Worm (Caenorhabditis elegans) whole organism, L4 larva: Measurements from ENCODE around the gene mvk-1.

Experiments used
- F10B5.3 ChIP-seq: sonication (generic microtip); optimal IDR thresholded peaks from 2 replicates; lab custom pipeline; 2016; ENCODE audit warnings: mild to moderate bottlenecking, missing genetic modification characterization, missing compliant biosample characterization
- F26F4.8 ChIP-seq: fragments of 200-800 bp; sonication (Bioruptor generic); conservative IDR thresholded peaks from 2 replicates; pipeline ENCODE4 v1.3.6; 2022; ENCODE audit warnings: missing genetic modification characterization, missing compliant biosample characterization
- F44E2.7 ChIP-seq: fragments of 200-800 bp; sonication (Bioruptor generic); IDR thresholded peaks from 2 replicates; pipeline ENCODE4 v2.1.2; 2022; ENCODE audit warnings: missing genetic modification characterization, missing compliant biosample characterization
- Y48G9A.11 ChIP-seq: fragments of 200-800 bp; sonication (Bioruptor generic); IDR thresholded peaks from 2 replicates; pipeline ENCODE4 v1.3.6; 2022; ENCODE audit warnings: missing genetic modification reagents, missing genetic modification characterization, missing compliant biosample characterization
- ZK546.5 ChIP-seq, 2 experiments: sonication (generic microtip); optimal IDR thresholded peaks; 2 replicates each; lab custom pipeline; 2017; ENCODE audit warnings: missing biosample characterization in 2 of 2, missing genetic modification characterization in 2 of 2
- aha-1 ChIP-seq: fragments of 150-350 bp; peaks from one replicate; lab custom pipeline; 2014; ENCODE audit warnings: missing biosample characterization, missing genetic modification characterization
- attf-4 ChIP-seq: sonication (generic microtip); optimal IDR thresholded peaks from 3 replicates; lab custom pipeline; 2017; ENCODE audit warnings: missing biosample characterization, missing genetic modification characterization
- ceh-28 ChIP-seq: fragments of 150-350 bp; optimal IDR thresholded peaks from 2 replicates; lab custom pipeline; 2014; ENCODE audit warnings: missing biosample characterization, missing genetic modification reagents, missing genetic modification characterization
- ceh-32 ChIP-seq: sonication (generic microtip); optimal IDR thresholded peaks from 2 replicates; lab custom pipeline; 2016; ENCODE audit warnings: mild to moderate bottlenecking, missing genetic modification characterization, missing compliant biosample characterization; ENCODE audit not compliant: poor library complexity
- ctbp-1 ChIP-seq: fragments of 200-800 bp; sonication (Bioruptor generic); IDR thresholded peaks from 2 replicates; pipeline ENCODE4 v1.3.6; 2022; ENCODE audit warnings: missing genetic modification reagents, missing genetic modification characterization, missing compliant biosample characterization
- daf-12 ChIP-seq: fragments of 150-350 bp; optimal IDR thresholded peaks from 2 replicates; lab custom pipeline; 2014; ENCODE audit warnings: missing biosample characterization, missing genetic modification reagents, missing genetic modification characterization
- daf-16 ChIP-seq, 3 experiments: sonication (generic microtip); optimal IDR thresholded peaks; 2 replicates each; lab custom pipeline; 2016 to 2017; ENCODE audit warnings: missing genetic modification characterization in 3 of 3, missing genetic modification reagents in 3 of 3, mild to moderate bottlenecking in 2 of 3, missing compliant biosample characterization in 2 of 3, missing biosample characterization in 1 of 3, moderate library complexity in 1 of 3
- dmd-6 ChIP-seq: fragments of 200-800 bp; sonication (Bioruptor generic); IDR thresholded peaks from 2 replicates; pipeline ENCODE4 v1.3.6; 2022; ENCODE audit warnings: missing genetic modification reagents, missing genetic modification characterization, missing compliant biosample characterization
- dve-1 ChIP-seq: sonication (generic microtip); optimal IDR thresholded peaks from 2 replicates; lab custom pipeline; 2017; ENCODE audit warnings: antibody characterized with exemption, mild to moderate bottlenecking, missing genetic modification characterization, missing compliant biosample characterization; ENCODE audit not compliant: insufficient read depth
- egl-27 ChIP-seq: sonication (generic microtip); optimal IDR thresholded peaks from 3 replicates; lab custom pipeline; 2017; ENCODE audit warnings: missing biosample characterization, missing genetic modification reagents, missing genetic modification characterization
- fkh-10 ChIP-seq: fragments of 150-350 bp; optimal IDR thresholded peaks from 2 replicates; lab custom pipeline; 2014; ENCODE audit warnings: missing biosample characterization, missing genetic modification reagents, missing genetic modification characterization
- fos-1 ChIP-seq: fragments of 150-350 bp; optimal IDR thresholded peaks from 2 replicates; lab custom pipeline; 2014; ENCODE audit warnings: missing biosample characterization, missing genetic modification characterization
- hif-1 ChIP-seq, 2 experiments: sonication (generic microtip); optimal IDR thresholded peaks; 2 replicates each; lab custom pipeline; 2016 to 2017; ENCODE audit warnings: missing compliant biosample characterization in 2 of 2, missing genetic modification characterization in 2 of 2, missing genetic modification reagents in 2 of 2, missing genotype in 2 of 2, mild to moderate bottlenecking in 1 of 2
- hlh-11 ChIP-seq: fragments of 200-800 bp; sonication (Bioruptor generic); optimal IDR thresholded peaks from 2 replicates; lab custom pipeline; 2018; ENCODE audit warnings: mild to moderate bottlenecking, missing genetic modification characterization, missing compliant biosample characterization
- hlh-30 ChIP-seq: sonication (generic microtip); optimal IDR thresholded peaks from 2 replicates; lab custom pipeline; 2017; ENCODE audit warnings: antibody characterized with exemption, mild to moderate bottlenecking, missing genetic modification characterization, missing compliant biosample characterization; ENCODE audit not compliant: insufficient read depth
- hmg-1.1 ChIP-seq: fragments of 200-800 bp; sonication (Bioruptor generic); IDR thresholded peaks from 2 replicates; pipeline ENCODE4 v1.3.6; 2022; ENCODE audit warnings: missing genetic modification reagents, missing genetic modification characterization, missing compliant biosample characterization
- lin-1 ChIP-seq: fragments of 200-800 bp; sonication (Bioruptor generic); IDR thresholded peaks from 2 replicates; pipeline ENCODE4 v1.3.6; 2022; ENCODE audit warnings: missing genetic modification reagents, missing genetic modification characterization, missing compliant biosample characterization
- lin-13 ChIP-seq: fragments of 150-350 bp; optimal IDR thresholded peaks from 2 replicates; lab custom pipeline; 2014; ENCODE audit warnings: missing biosample characterization, missing genetic modification reagents, missing genetic modification characterization
- madf-9 ChIP-seq: fragments of 200-800 bp; sonication (Bioruptor generic); conservative IDR thresholded peaks from 2 replicates; pipeline ENCODE4 v1.3.6; 2022; ENCODE audit warnings: missing genetic modification reagents, missing genetic modification characterization, missing compliant biosample characterization
- mdl-1 ChIP-seq, 2 experiments: fragments of 150-350 bp in 1 of 2; sonication (generic microtip) in 1 of 2; optimal IDR thresholded peaks; 2 replicates each; lab custom pipeline; 2014 to 2017; ENCODE audit warnings: missing biosample characterization in 2 of 2, missing genetic modification characterization in 2 of 2
- mdt-29 ChIP-seq: fragments of 200-800 bp; sonication (Bioruptor generic); IDR thresholded peaks from 2 replicates; pipeline ENCODE4 v1.3.6; 2022; ENCODE audit warnings: missing genetic modification reagents, missing genetic modification characterization, missing compliant biosample characterization
- mxl-3 ChIP-seq: fragments of 200-800 bp; sonication (Bioruptor generic); optimal IDR thresholded peaks from 2 replicates; lab custom pipeline; 2018; ENCODE audit warnings: mild to moderate bottlenecking, missing genetic modification characterization, missing compliant biosample characterization
- nhr-102 ChIP-seq: sonication (generic microtip); optimal IDR thresholded peaks from 2 replicates; lab custom pipeline; 2016; ENCODE audit warnings: mild to moderate bottlenecking, missing genetic modification characterization, moderate library complexity, missing compliant biosample characterization
- nhr-111 ChIP-seq: fragments of 200-800 bp; sonication (Bioruptor generic); optimal IDR thresholded peaks from 2 replicates; lab custom pipeline; 2018; ENCODE audit warnings: mild to moderate bottlenecking, missing genetic modification characterization, missing compliant biosample characterization
- nhr-28 ChIP-seq: fragments of 150-350 bp; optimal IDR thresholded peaks from 2 replicates; lab custom pipeline; 2014; ENCODE audit warnings: missing biosample characterization, missing genetic modification characterization
- nhr-41 ChIP-seq: fragments of 200-800 bp; sonication (Bioruptor generic); IDR thresholded peaks from 2 replicates; pipeline ENCODE4 v1.3.6; 2022; ENCODE audit warnings: missing genetic modification reagents, missing genetic modification characterization, missing compliant biosample characterization
- nhr-42 ChIP-seq: fragments of 200-800 bp; sonication (Bioruptor generic); IDR thresholded peaks from 2 replicates; pipeline ENCODE4 v1.3.6; 2022; ENCODE audit warnings: missing genetic modification characterization, missing compliant biosample characterization
- nhr-48 ChIP-seq: sonication (generic microtip); optimal IDR thresholded peaks from 2 replicates; lab custom pipeline; 2016; ENCODE audit warnings: mild to moderate bottlenecking, missing genetic modification characterization, missing compliant biosample characterization
- nhr-76 ChIP-seq: fragments of 150-350 bp; optimal IDR thresholded peaks from 2 replicates; lab custom pipeline; 2014; ENCODE audit warnings: missing biosample characterization, missing genetic modification characterization
- nhr-77 ChIP-seq: fragments of 150-350 bp; optimal IDR thresholded peaks from 2 replicates; lab custom pipeline; 2014; ENCODE audit warnings: missing biosample characterization, missing genetic modification characterization
- pha-4 ChIP-seq, 2 experiments: fragments of 150-350 bp in 1 of 2; fragments of 200-800 bp in 1 of 2; sonication (Bioruptor generic) in 1 of 2; IDR thresholded peaks in 1 of 2; optimal IDR thresholded peaks in 1 of 2; 2 replicates each; pipeline versions ENCODE4 v1.3.6 to Lab custom; 2014 to 2022; ENCODE audit warnings: missing genetic modification characterization in 2 of 2, missing genetic modification reagents in 2 of 2, missing biosample characterization in 1 of 2, missing compliant biosample characterization in 1 of 2
- php-3 ChIP-seq: fragments of 200-800 bp; sonication (Bioruptor generic); IDR thresholded peaks from 2 replicates; pipeline ENCODE4 v1.3.6; 2022; ENCODE audit warnings: missing genetic modification reagents, missing genetic modification characterization, missing compliant biosample characterization
- pqm-1 ChIP-seq: sonication (generic microtip); optimal IDR thresholded peaks from 2 replicates; lab custom pipeline; 2017; ENCODE audit warnings: missing biosample characterization, missing genetic modification characterization
- sdz-12 ChIP-seq: fragments of 200-800 bp; sonication (Bioruptor generic); optimal IDR thresholded peaks from 2 replicates; lab custom pipeline; 2018; ENCODE audit warnings: mild to moderate bottlenecking, missing genetic modification characterization, missing compliant biosample characterization
- spr-1 ChIP-seq: sonication (generic microtip); optimal IDR thresholded peaks from 2 replicates; lab custom pipeline; 2016; ENCODE audit warnings: mild to moderate bottlenecking, missing genetic modification characterization, missing compliant biosample characterization
- tag-97 ChIP-seq: fragments of 200-800 bp; sonication (Bioruptor generic); IDR thresholded peaks from 2 replicates; pipeline ENCODE4 v1.3.6; 2022; ENCODE audit warnings: missing genetic modification characterization, missing compliant biosample characterization
- tra-1 ChIP-seq: fragments of 200-800 bp; sonication (Bioruptor generic); IDR thresholded peaks from 2 replicates; pipeline ENCODE4 v1.3.6; 2022; ENCODE audit warnings: missing genetic modification reagents, missing genetic modification characterization, missing compliant biosample characterization
- unc-130 ChIP-seq: sonication (generic microtip); optimal IDR thresholded peaks from 2 replicates; lab custom pipeline; 2016; ENCODE audit warnings: missing genetic modification reagents, missing genetic modification characterization, missing compliant biosample characterization
- unc-62 ChIP-seq, 3 experiments: fragments of 150-350 bp in 1 of 3; sonication (generic microtip); optimal IDR thresholded peaks in 2 of 3; peaks in 1 of 3; 1 replicate in 1 of 3; 2 replicates in 2 of 3; lab custom pipeline; 2014 to 2017; ENCODE audit warnings: missing biosample characterization in 3 of 3, missing genetic modification characterization in 3 of 3, missing genetic modification reagents in 3 of 3, missing genotype in 1 of 3
- zag-1 ChIP-seq: fragments of 150-350 bp; optimal IDR thresholded peaks from 2 replicates; lab custom pipeline; 2014; ENCODE audit warnings: missing biosample characterization, missing genetic modification characterization
- zfp-3 ChIP-seq: fragments of 200-800 bp; sonication (Bioruptor generic); conservative IDR thresholded peaks from 2 replicates; pipeline ENCODE4 v1.3.6; 2022; ENCODE audit warnings: missing genetic modification reagents, missing genetic modification characterization, missing compliant biosample characterization
- zip-11 ChIP-seq: fragments of 200-800 bp; sonication (Bioruptor generic); IDR thresholded peaks from 2 replicates; pipeline ENCODE4 v1.3.6; 2022; ENCODE audit warnings: missing genetic modification characterization, missing compliant biosample characterization

The mvk-1 gene

ce11 chrIII:6180294-6180693, 44.2 kb upstream of the mvk-1 start (continued):
- TF ChIP-seq tag-97 (no peak), spr-1 (tag; lab: Kevin White, UChicago) (no peak), zag-1 (no peak), unc-130 (GFP tag; lab: Kevin White, UChicago) (no peak), aha-1 (no peak), Y48G9A.11 (no peak), nhr-28 (tag; lab: Kevin White, UChicago) (peak; percentile 56), php-3 (GFP tag; lab: Robert Waterston, UW) (peak; percentile 82), daf-16 (GFP tag; optimal IDR thresholded peaks at IDR 0.05; lab: Kevin White, UChicago) (no peak), daf-16 (tag; optimal IDR thresholded peaks at IDR 0.05; lab: Kevin White, UChicago) (peak; percentile 72), attf-4 (tag; lab: Kevin White, UChicago) (no peak), zip-11 (GFP tag; lab: Robert Waterston, UW) (no peak), nhr-111 (no peak), ceh-28 (tag; lab: Kevin White, UChicago) (no peak), nhr-76 (tag; lab: Kevin White, UChicago) (no peak)

ce11 chrIII:6179062-6179461, 43.0 kb upstream of the mvk-1 start:
- TF ChIP-seq egl-27 (tag; lab: Kevin White, UChicago) (no peak), nhr-102 (tag; lab: Kevin White, UChicago) (peak; percentile 4), nhr-42 (GFP tag; lab: Robert Waterston, UW) (no peak), pqm-1 (tag; lab: Kevin White, UChicago) (peak; percentile 92), nhr-28 (tag; lab: Kevin White, UChicago) (peak; percentile 76), daf-12 (tag; lab: Kevin White, UChicago) (no peak), hmg-1.1 (no peak), unc-62 (GFP tag; optimal IDR thresholded peaks at IDR 0.05 in 1 of 2; lab: Kevin White, UChicago) (peak in 1 of 2 experiments; percentile 37), unc-62 (tag; optimal IDR thresholded peaks at IDR 0.05; lab: Kevin White, UChicago) (no peak), fos-1 (tag; lab: Kevin White, UChicago) (peak; percentile 50), lin-13 (GFP tag; lab: Kevin White, UChicago) (no peak), fkh-10 (GFP tag; lab: Kevin White, UChicago) (no peak), mdt-29 (GFP tag; lab: Robert Waterston, UW) (no peak), hlh-11 (tag; lab: Kevin White, UChicago) (peak; percentile 84), ctbp-1 (GFP tag; lab: Robert Waterston, UW) (no peak), hlh-30 (tag; lab: Kevin White, UChicago) (peak; percentile 18), mdl-1 (tag; optimal IDR thresholded peaks at IDR 0.05; lab: Kevin White, UChicago) (peak in 1 of 2 experiments; percentile 78), ZK546.5 (tag; optimal IDR thresholded peaks at IDR 0.05; lab: Kevin White, UChicago) (no peak), sdz-12 (no peak), zfp-3 (no peak), nhr-41 (GFP tag; lab: Robert Waterston, UW) (no peak), mxl-3 (GFP tag; lab: Kevin White, UChicago) (peak; percentile 77), dve-1 (peak; percentile 70), tra-1 (peak; percentile 73; the same call in 1 of the 2 replicates), F26F4.8 (GFP tag; lab: Robert Waterston, UW) (no peak), lin-1 (GFP tag; lab: Robert Waterston, UW) (peak; percentile 79; the same call in 1 of the 2 replicates), dmd-6 (GFP tag; lab: Robert Waterston, UW) (peak; percentile 94), F44E2.7 (GFP tag; lab: Robert Waterston, UW) (no peak), madf-9 (GFP tag; lab: Robert Waterston, UW) (no peak), nhr-48 (tag; lab: Kevin White, UChicago) (peak; percentile 82), php-3 (GFP tag; lab: Robert Waterston, UW) (0 out of 2 replicates have a peak, but pooled peaks have one; percentile 13), daf-16 (GFP tag; optimal IDR thresholded peaks at IDR 0.05; lab: Kevin White, UChicago) (peak in 1 of 2 experiments; percentile 29), daf-16 (tag; optimal IDR thresholded peaks at IDR 0.05; lab: Kevin White, UChicago) (peak; percentile 56), F10B5.3 (tag; lab: Kevin White, UChicago) (no peak), ceh-32 (no peak), hif-1 (tag; optimal IDR thresholded peaks at IDR 0.05; lab: Kevin White, UChicago) (no peak), pha-4 (GFP tag; IDR thresholded peaks at IDR 0.05; lab: Robert Waterston, UW) (no peak), pha-4 (tag; optimal IDR thresholded peaks at IDR 0.05; lab: Kevin White, UChicago) (no peak), nhr-77 (peak; percentile 82)
